Worm (Caenorhabditis elegans) whole organism, L4 larva: ENCODE data around the gene idpp-5.

Experiments used
- F26F4.8 ChIP-seq: fragments of 200-800 bp; sonication (Bioruptor generic); conservative IDR thresholded peaks from 2 replicates; pipeline ENCODE4 v1.3.6; 2022; ENCODE audit warnings: missing genetic modification characterization, missing compliant biosample characterization
- F49E8.2 ChIP-seq: sonication (generic microtip); optimal IDR thresholded peaks from 2 replicates; lab custom pipeline; 2016; ENCODE audit warnings: missing compliant biosample characterization, mild to moderate bottlenecking, missing genetic modification characterization, borderline replicate concordance
- T26A8.4 ChIP-seq: fragments of 200-800 bp; sonication (Bioruptor generic); IDR thresholded peaks from 2 replicates; pipeline ENCODE4 v1.3.6; 2022; ENCODE audit warnings: missing genetic modification characterization, missing compliant biosample characterization
- Y5F2A.4 ChIP-seq: fragments of 200-800 bp; sonication (Bioruptor generic); optimal IDR thresholded peaks from 2 replicates; lab custom pipeline; 2018; ENCODE audit warnings: mild to moderate bottlenecking, missing genetic modification characterization, missing compliant biosample characterization
- aha-1 ChIP-seq: fragments of 150-350 bp; peaks from one replicate; lab custom pipeline; 2014; ENCODE audit warnings: missing biosample characterization, missing genetic modification characterization
- aly-2 ChIP-seq: sonication (generic microtip); optimal IDR thresholded peaks from 2 replicates; lab custom pipeline; 2018; ENCODE audit warnings: missing biosample characterization, missing genetic modification characterization
- ceh-28 ChIP-seq: fragments of 150-350 bp; optimal IDR thresholded peaks from 2 replicates; lab custom pipeline; 2014; ENCODE audit warnings: missing biosample characterization, missing genetic modification reagents, missing genetic modification characterization
- ceh-82 ChIP-seq: sonication (generic microtip); optimal IDR thresholded peaks from 2 replicates; lab custom pipeline; 2017; ENCODE audit warnings: missing biosample characterization, missing genetic modification characterization
- ces-1 ChIP-seq: fragments of 150-350 bp; sonication (generic microtip); optimal IDR thresholded peaks from 4 replicates; lab custom pipeline; 2014; ENCODE audit warnings: missing biosample characterization, missing genetic modification reagents, missing genetic modification characterization
- daf-12 ChIP-seq: fragments of 150-350 bp; optimal IDR thresholded peaks from 2 replicates; lab custom pipeline; 2014; ENCODE audit warnings: missing biosample characterization, missing genetic modification reagents, missing genetic modification characterization
- daf-19 ChIP-seq: fragments of 200-800 bp; sonication (Bioruptor generic); conservative IDR thresholded peaks from 2 replicates; pipeline ENCODE4 v1.3.6; 2022; ENCODE audit warnings: missing genetic modification characterization, missing compliant biosample characterization
- dmd-8 ChIP-seq: fragments of 200-800 bp; sonication (Bioruptor generic); IDR thresholded peaks from 2 replicates; pipeline ENCODE4 v1.3.6; 2022; ENCODE audit warnings: missing genetic modification characterization, missing compliant biosample characterization
- dpl-1 ChIP-seq: fragments of 150-350 bp; optimal IDR thresholded peaks from 2 replicates; lab custom pipeline; 2014; ENCODE audit warnings: missing biosample characterization, missing genetic modification reagents, missing genetic modification characterization
- duxl-1 ChIP-seq: sonication (generic microtip); optimal IDR thresholded peaks from 2 replicates; lab custom pipeline; 2016; ENCODE audit warnings: mild to moderate bottlenecking, missing genetic modification characterization, moderate library complexity, missing compliant biosample characterization; ENCODE audit not compliant: poor library complexity
- fkh-10 ChIP-seq: fragments of 150-350 bp; optimal IDR thresholded peaks from 2 replicates; lab custom pipeline; 2014; ENCODE audit warnings: missing biosample characterization, missing genetic modification reagents, missing genetic modification characterization
- gei-8 ChIP-seq: fragments of 200-800 bp; sonication (Bioruptor generic); optimal IDR thresholded peaks from 2 replicates; lab custom pipeline; 2018; ENCODE audit warnings: mild to moderate bottlenecking, missing genetic modification characterization, missing compliant biosample characterization
- hlh-11 ChIP-seq: fragments of 200-800 bp; sonication (Bioruptor generic); optimal IDR thresholded peaks from 2 replicates; lab custom pipeline; 2018; ENCODE audit warnings: mild to moderate bottlenecking, missing genetic modification characterization, missing compliant biosample characterization
- hlh-30 ChIP-seq: sonication (generic microtip); optimal IDR thresholded peaks from 2 replicates; lab custom pipeline; 2017; ENCODE audit warnings: antibody characterized with exemption, mild to moderate bottlenecking, missing genetic modification characterization, missing compliant biosample characterization; ENCODE audit not compliant: insufficient read depth
- lin-1 ChIP-seq: fragments of 200-800 bp; sonication (Bioruptor generic); IDR thresholded peaks from 2 replicates; pipeline ENCODE4 v1.3.6; 2022; ENCODE audit warnings: missing genetic modification reagents, missing genetic modification characterization, missing compliant biosample characterization
- lin-13 ChIP-seq: fragments of 150-350 bp; optimal IDR thresholded peaks from 2 replicates; lab custom pipeline; 2014; ENCODE audit warnings: missing biosample characterization, missing genetic modification reagents, missing genetic modification characterization
- lin-15B ChIP-seq: fragments of 150-350 bp; sonication (generic microtip); optimal IDR thresholded peaks from 3 replicates; lab custom pipeline; 2014; ENCODE audit warnings: missing biosample characterization, missing genetic modification characterization
- lin-38 ChIP-seq: fragments of 200-800 bp; sonication (Bioruptor generic); IDR thresholded peaks from 2 replicates; pipeline ENCODE4 v1.3.6; 2022; ENCODE audit warnings: missing genetic modification reagents, missing genetic modification characterization, missing compliant biosample characterization
- lin-39 ChIP-seq: fragments of 150-350 bp; optimal IDR thresholded peaks from 2 replicates; lab custom pipeline; 2014; ENCODE audit warnings: missing biosample characterization, missing genetic modification reagents, missing genetic modification characterization
- lsy-2 ChIP-seq, 2 experiments: fragments of 150-350 bp in 1 of 2; sonication (generic microtip) in 1 of 2; optimal IDR thresholded peaks; 2 replicates each; lab custom pipeline; 2014 to 2017; ENCODE audit warnings: missing biosample characterization in 2 of 2, missing genetic modification characterization in 2 of 2
- madf-5 ChIP-seq, 2 experiments: fragments of 200-800 bp; sonication (Bioruptor generic); IDR thresholded peaks; 2 replicates each; pipeline ENCODE4 v1.3.6; 2022; ENCODE audit warnings: missing compliant biosample characterization in 2 of 2, missing genetic modification characterization in 2 of 2
- mdl-1 ChIP-seq, 2 experiments: fragments of 150-350 bp in 1 of 2; sonication (generic microtip) in 1 of 2; optimal IDR thresholded peaks; 2 replicates each; lab custom pipeline; 2014 to 2017; ENCODE audit warnings: missing biosample characterization in 2 of 2, missing genetic modification characterization in 2 of 2
- mdt-29 ChIP-seq: fragments of 200-800 bp; sonication (Bioruptor generic); IDR thresholded peaks from 2 replicates; pipeline ENCODE4 v1.3.6; 2022; ENCODE audit warnings: missing genetic modification reagents, missing genetic modification characterization, missing compliant biosample characterization
- mxl-3 ChIP-seq: fragments of 200-800 bp; sonication (Bioruptor generic); optimal IDR thresholded peaks from 2 replicates; lab custom pipeline; 2018; ENCODE audit warnings: mild to moderate bottlenecking, missing genetic modification characterization, missing compliant biosample characterization
- nhr-102 ChIP-seq: sonication (generic microtip); optimal IDR thresholded peaks from 2 replicates; lab custom pipeline; 2016; ENCODE audit warnings: mild to moderate bottlenecking, missing genetic modification characterization, moderate library complexity, missing compliant biosample characterization
- nhr-11 ChIP-seq: fragments of 150-350 bp; optimal IDR thresholded peaks from 2 replicates; lab custom pipeline; 2014; ENCODE audit warnings: missing biosample characterization, missing genetic modification characterization
- nhr-237 ChIP-seq: sonication (generic microtip); optimal IDR thresholded peaks from 2 replicates; lab custom pipeline; 2017; ENCODE audit warnings: missing biosample characterization, missing genetic modification characterization
- nhr-25 ChIP-seq: sonication (generic microtip); optimal IDR thresholded peaks from 2 replicates; lab custom pipeline; 2017; ENCODE audit warnings: missing genetic modification characterization, mild to moderate bottlenecking, missing compliant biosample characterization, antibody characterized with exemption, moderate library complexity, borderline replicate concordance; ENCODE audit not compliant: insufficient read depth
- nhr-28 ChIP-seq: fragments of 150-350 bp; optimal IDR thresholded peaks from 2 replicates; lab custom pipeline; 2014; ENCODE audit warnings: missing biosample characterization, missing genetic modification characterization
- nhr-48 ChIP-seq: sonication (generic microtip); optimal IDR thresholded peaks from 2 replicates; lab custom pipeline; 2016; ENCODE audit warnings: mild to moderate bottlenecking, missing genetic modification characterization, missing compliant biosample characterization
- nhr-77 ChIP-seq: fragments of 150-350 bp; optimal IDR thresholded peaks from 2 replicates; lab custom pipeline; 2014; ENCODE audit warnings: missing biosample characterization, missing genetic modification characterization
- pha-4 ChIP-seq, 2 experiments: fragments of 150-350 bp in 1 of 2; fragments of 200-800 bp in 1 of 2; sonication (Bioruptor generic) in 1 of 2; IDR thresholded peaks in 1 of 2; optimal IDR thresholded peaks in 1 of 2; 2 replicates each; pipeline versions ENCODE4 v1.3.6 to Lab custom; 2014 to 2022; ENCODE audit warnings: missing genetic modification characterization in 2 of 2, missing genetic modification reagents in 2 of 2, missing biosample characterization in 1 of 2, missing compliant biosample characterization in 1 of 2
- tra-1 ChIP-seq: fragments of 200-800 bp; sonication (Bioruptor generic); IDR thresholded peaks from 2 replicates; pipeline ENCODE4 v1.3.6; 2022; ENCODE audit warnings: missing genetic modification reagents, missing genetic modification characterization, missing compliant biosample characterization
- unc-130 ChIP-seq: sonication (generic microtip); optimal IDR thresholded peaks from 2 replicates; lab custom pipeline; 2016; ENCODE audit warnings: missing genetic modification reagents, missing genetic modification characterization, missing compliant biosample characterization
- unc-62 ChIP-seq, 3 experiments: fragments of 150-350 bp in 1 of 3; sonication (generic microtip); optimal IDR thresholded peaks in 2 of 3; peaks in 1 of 3; 1 replicate in 1 of 3; 2 replicates in 2 of 3; lab custom pipeline; 2014 to 2017; ENCODE audit warnings: missing biosample characterization in 3 of 3, missing genetic modification characterization in 3 of 3, missing genetic modification reagents in 3 of 3, missing genotype in 1 of 3
- zag-1 ChIP-seq: fragments of 150-350 bp; optimal IDR thresholded peaks from 2 replicates; lab custom pipeline; 2014; ENCODE audit warnings: missing biosample characterization, missing genetic modification characterization
- zfp-2 ChIP-seq: sonication (generic microtip); optimal IDR thresholded peaks from 2 replicates; lab custom pipeline; 2016; ENCODE audit warnings: mild to moderate bottlenecking, missing genetic modification characterization, missing compliant biosample characterization
- zip-11 ChIP-seq: fragments of 200-800 bp; sonication (Bioruptor generic); IDR thresholded peaks from 2 replicates; pipeline ENCODE4 v1.3.6; 2022; ENCODE audit warnings: missing genetic modification characterization, missing compliant biosample characterization

The idpp-5 gene

ce11 chrX:3839172-3839571 is 46.6 kb upstream of the idpp-5 start (continued):
- no peak for TF ChIP-seq nhr-77 (tag; lab: Kevin White, UChicago)
- peak; percentile 45 for TF ChIP-seq aha-1 (tag; lab: Kevin White, UChicago)
- no peak for TF ChIP-seq nhr-102 (tag; lab: Kevin White, UChicago)
- TF ChIP-seq ceh-28 (tag; lab: Kevin White, UChicago): no peak
- peak; percentile 91 for TF ChIP-seq nhr-11
- TF ChIP-seq lin-38 (GFP tag; lab: Robert Waterston, UW): no peak
- no peak for TF ChIP-seq daf-12
- peak; percentile 73 for TF ChIP-seq hlh-11 (tag; lab: Kevin White, UChicago)
- TF ChIP-seq lin-1 (GFP tag; lab: Robert Waterston, UW): peak; percentile 34; the same call in 1 of the 2 replicates
- TF ChIP-seq lin-15B: no peak
- TF ChIP-seq, all 104 proteins: peak for 14

ce11 chrX:3838670-3839069 is 46.1 kb upstream of the idpp-5 start:
- TF ChIP-seq nhr-48 (tag; lab: Kevin White, UChicago) (peak; percentile 48), pha-4 (GFP tag; IDR thresholded peaks at IDR 0.05; lab: Robert Waterston, UW) (no peak), pha-4 (tag; optimal IDR thresholded peaks at IDR 0.05; lab: Kevin White, UChicago) (no peak), lin-39 (tag; lab: Kevin White, UChicago) (no peak), dpl-1 (GFP tag; lab: Kevin White, UChicago) (no peak), fkh-10 (no peak), unc-62 (GFP tag; optimal IDR thresholded peaks at IDR 0.05 in 1 of 2; lab: Kevin White, UChicago) (peak in 1 of 2 experiments; percentile 89), unc-62 (tag; optimal IDR thresholded peaks at IDR 0.05; lab: Kevin White, UChicago) (no peak)
- TF ChIP-seq, all 104 proteins: peak for 2

- peak; percentile 53 for TF ChIP-seq mxl-3
- TF ChIP-seq unc-62 (GFP tag; optimal IDR thresholded peaks at IDR 0.05 in 1 of 2; lab: Kevin White, UChicago): peak in 1 of 2 experiments; percentile 5
- TF ChIP-seq unc-62 (tag; optimal IDR thresholded peaks at IDR 0.05; lab: Kevin White, UChicago): no peak
- TF ChIP-seq mdl-1 (tag; optimal IDR thresholded peaks at IDR 0.05; lab: Kevin White, UChicago): peak in 1 of 2 experiments; percentile 17
- peak; percentile 84 for TF ChIP-seq nhr-48 (tag; lab: Kevin White, UChicago)
- no peak for TF ChIP-seq gei-8
- peak in 1 of 2 experiments; percentile 26 for TF ChIP-seq lsy-2 (tag; optimal IDR thresholded peaks at IDR 0.05; lab: Kevin White, UChicago)
- TF ChIP-seq T26A8.4: 0 out of 2 replicates have a peak, but pooled peaks have one; percentile 33
- TF ChIP-seq F26F4.8 (GFP tag; lab: Robert Waterston, UW): no peak
- no peak for TF ChIP-seq zfp-2 (tag; lab: Kevin White, UChicago)
- TF ChIP-seq zag-1 (tag; lab: Kevin White, UChicago): no peak
- TF ChIP-seq dpl-1 (GFP tag; lab: Kevin White, UChicago): peak; percentile 5
- TF ChIP-seq hlh-11 (tag; lab: Kevin White, UChicago): peak; percentile 81
- TF ChIP-seq aha-1 (tag; lab: Kevin White, UChicago): peak; percentile 99
- TF ChIP-seq nhr-25 (tag; lab: Kevin White, UChicago): peak; percentile 16
- peak; percentile 31 for TF ChIP-seq hlh-30 (tag; lab: Kevin White, UChicago)
- TF ChIP-seq nhr-28 (tag; lab: Kevin White, UChicago): peak; percentile 56
- TF ChIP-seq, all 104 proteins: peak for 12
Measured at ce11 chrX:3837752-3838159, 45.1 kb upstream of the idpp-5 start.

ce11 chrX:3835632-3836031 is 43.0 kb upstream of the idpp-5 start:
- TF ChIP-seq unc-62 (GFP tag; optimal IDR thresholded peaks at IDR 0.05 in 1 of 2; lab: Kevin White, UChicago) (peak in 1 of 2 experiments; percentile 43), unc-62 (tag; optimal IDR thresholded peaks at IDR 0.05; lab: Kevin White, UChicago) (no peak), pha-4 (GFP tag; IDR thresholded peaks at IDR 0.05; lab: Robert Waterston, UW) (no peak), pha-4 (tag; optimal IDR thresholded peaks at IDR 0.05; lab: Kevin White, UChicago) (peak; percentile 24), ces-1 (GFP tag; lab: Kevin White, UChicago) (no peak), aly-2 (no peak), unc-130 (GFP tag; lab: Kevin White, UChicago) (no peak), ceh-82 (no peak), daf-19 (GFP tag; lab: Robert Waterston, UW) (no peak), Y5F2A.4 (GFP tag; lab: Kevin White, UChicago) (no peak), dmd-8 (GFP tag; lab: Robert Waterston, UW) (no peak), zip-11 (GFP tag; lab: Robert Waterston, UW) (no peak), lin-13 (GFP tag; lab: Kevin White, UChicago) (no peak), F49E8.2 (tag; lab: Kevin White, UChicago) (no peak), nhr-48 (tag; lab: Kevin White, UChicago) (peak; percentile 45), mdt-29 (GFP tag; lab: Robert Waterston, UW) (no peak), tra-1 (GFP tag; lab: Robert Waterston, UW) (no peak), nhr-11 (no peak), madf-5 (GFP tag; IDR thresholded peaks at IDR 0.05; lab: Robert Waterston, UW) (no peak), nhr-237 (tag; lab: Kevin White, UChicago) (no peak), daf-12 (no peak), duxl-1 (tag; lab: Kevin White, UChicago) (no peak)
